Fruit fly (Drosophila melanogaster): Measurements from ENCODE around the gene CG42327.

CG42327 gene

DNA sequence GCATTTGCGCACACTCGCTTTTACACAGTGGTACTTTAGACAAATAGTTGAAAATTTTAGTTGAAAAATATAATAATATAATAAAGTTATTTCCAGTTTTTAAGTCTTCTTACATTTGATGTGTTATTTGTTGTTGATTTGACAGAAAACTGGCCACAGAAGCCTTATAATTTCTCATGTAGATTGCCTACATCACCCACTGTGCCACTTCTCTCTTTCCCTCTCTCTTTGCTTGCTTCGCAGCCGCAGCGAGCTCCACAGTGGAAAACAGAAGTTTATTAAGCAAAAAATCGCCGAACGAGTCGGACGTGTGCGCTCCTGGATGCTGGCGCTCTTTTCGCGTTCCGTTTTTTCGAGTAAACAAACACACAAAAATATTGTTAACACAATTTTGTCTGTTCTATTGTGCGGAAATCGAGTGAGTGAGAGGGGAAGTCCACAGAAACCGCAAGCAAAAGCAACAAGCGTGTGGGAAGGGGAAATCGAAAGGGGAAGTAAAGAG is at the start of gene CG42327 (continued):
- TF ChIP-seq CG13894 (tag; optimal IDR thresholded peaks at IDR 0.05) (peak; percentile 65), row (GFP tag; IDR thresholded peaks at IDR 0.05) (peak; percentile 98), hb (GFP tag; IDR thresholded peaks at IDR 0.05; ENCODE audit: partially characterized antibody) (no peak), Abd-B (GFP tag; optimal IDR thresholded peaks at IDR 0.05) (peak; percentile 86), CG3163 (GFP tag; optimal IDR thresholded peaks at IDR 0.05) (peak; percentile 89), CG10267 (tag; optimal IDR thresholded peaks at IDR 0.05) (peak; percentile 90), CG32767 (GFP tag; IDR thresholded peaks at IDR 0.05) (peak; percentile 94), CG4730 (GFP tag; IDR thresholded peaks at IDR 0.05) (peak; percentile 93), Dek (tag; optimal IDR thresholded peaks at IDR 0.05) (peak; percentile 89), Neu2 (GFP tag; optimal IDR thresholded peaks at IDR 0.05; ENCODE audit: borderline replicate concordance) (no peak), YL-1 (GFP tag; optimal IDR thresholded peaks at IDR 0.05) (peak; percentile 68), HmgD (GFP tag; optimal IDR thresholded peaks at IDR 0.05) (peak; percentile 58), dimm (GFP tag; IDR thresholded peaks at IDR 0.05) (peak; percentile 77), hth (optimal IDR thresholded peaks at IDR 0.05) (no peak), crc (GFP tag; optimal IDR thresholded peaks at IDR 0.05) (peak; percentile 57), sim (GFP tag; IDR thresholded peaks at IDR 0.05) (peak; percentile 94), CG2712 (tag; optimal IDR thresholded peaks at IDR 0.05) (peak; percentile 98), dan (GFP tag; IDR thresholded peaks at IDR 0.05) (peak; percentile 73), pan (optimal IDR thresholded peaks at IDR 0.05) (no peak), pan (GFP tag; optimal IDR thresholded peaks at IDR 0.05 in 1 of 2, IDR thresholded peaks at IDR 0.05 in 1 of 2) (peak in 1 of 2 experiments; percentile 98), lab (GFP tag; optimal IDR thresholded peaks at IDR 0.05) (peak; percentile 96), ac (GFP tag; optimal IDR thresholded peaks at IDR 0.05) (peak; percentile 90), CoRest (tag; optimal IDR thresholded peaks at IDR 0.05) (peak; percentile 91), gcm2 (GFP tag; optimal IDR thresholded peaks at IDR 0.05) (peak; percentile 85), E2f2 (GFP tag; IDR thresholded peaks at IDR 0.05) (peak; percentile 82), CG4617 (GFP tag; optimal IDR thresholded peaks at IDR 0.05; ENCODE audit: borderline replicate concordance) (peak; percentile 77), jigr1 (GFP tag; IDR thresholded peaks at IDR 0.05) (peak; percentile 74; the same call in 2 of the 3 replicates), D (optimal IDR thresholded peaks at IDR 0.05) (no peak), D (GFP tag; optimal IDR thresholded peaks at IDR 0.05) (peak; percentile 91), gcm (GFP tag; optimal IDR thresholded peaks at IDR 0.05) (peak; percentile 96), Med (GFP tag) (peak; percentile 96), bbx (GFP tag; IDR thresholded peaks at IDR 0.05; ENCODE audit: partially characterized antibody) (peak; percentile 45), gce (GFP tag; IDR thresholded peaks at IDR 0.05) (peak; percentile 91), ftz-f1 (GFP tag; optimal IDR thresholded peaks at IDR 0.05) (peak; percentile 4), NfI (GFP tag; optimal IDR thresholded peaks at IDR 0.05) (peak; percentile 92), HmgZ (tag; optimal IDR thresholded peaks at IDR 0.05) (peak; percentile 81), CG3281 (GFP tag; optimal IDR thresholded peaks at IDR 0.05) (peak; percentile 88), CG8765 (GFP tag; IDR thresholded peaks at IDR 0.05) (peak; percentile 89), CG33213 (GFP tag; optimal IDR thresholded peaks at IDR 0.05) (peak; percentile 53), Xbp1 (GFP tag; optimal IDR thresholded peaks at IDR 0.05) (peak; percentile 96), Rfx (GFP tag; IDR thresholded peaks at IDR 0.05) (peak; percentile 90), CG18262 (tag; optimal IDR thresholded peaks at IDR 0.05) (peak; percentile 97), CG3065 (GFP tag; optimal IDR thresholded peaks at IDR 0.05) (peak; percentile 88), CG5245 (GFP tag; optimal IDR thresholded peaks at IDR 0.05) (peak; percentile 88), otp (GFP tag; IDR thresholded peaks at IDR 0.05) (peak; percentile 97), slp2 (GFP tag; optimal IDR thresholded peaks at IDR 0.05) (peak; percentile 86), zfh1 (GFP tag; IDR thresholded peaks at IDR 0.05) (peak; percentile 98), Fer3 (tag; optimal IDR thresholded peaks at IDR 0.05) (peak; percentile 87), Ets65A (GFP tag) (peak; percentile 89), CG1647 (GFP tag; optimal IDR thresholded peaks at IDR 0.05) (peak; percentile 64), cg (GFP tag; optimal IDR thresholded peaks at IDR 0.05) (peak; percentile 52), fd96Cb (tag; optimal IDR thresholded peaks at IDR 0.05) (peak; percentile 95)
